Fruit fly (Drosophila melanogaster) whole organism, embryonic: ENCODE data around the gene dnc.

Experiments used
- CG7839 ChIP-seq: fragments of 200-800 bp; sonication (Bioruptor generic); optimal IDR thresholded peaks from 3 replicates; lab custom pipeline; 2018; ENCODE audit warnings: missing biosample characterization, mild to moderate bottlenecking, missing genetic modification characterization, moderate library complexity
- Max ChIP-seq: fragments of 200-800 bp; sonication (Bioruptor generic); optimal IDR thresholded peaks from 2 replicates; lab custom pipeline; 2016; ENCODE audit warnings: missing biosample characterization, mild to moderate bottlenecking, missing genetic modification characterization
- lbe ChIP-seq: fragments of 200-800 bp; sonication (Bioruptor generic); optimal IDR thresholded peaks from 2 replicates; lab custom pipeline; 2016; ENCODE audit warnings: missing biosample characterization, mild to moderate bottlenecking, missing genetic modification characterization

DNA sequence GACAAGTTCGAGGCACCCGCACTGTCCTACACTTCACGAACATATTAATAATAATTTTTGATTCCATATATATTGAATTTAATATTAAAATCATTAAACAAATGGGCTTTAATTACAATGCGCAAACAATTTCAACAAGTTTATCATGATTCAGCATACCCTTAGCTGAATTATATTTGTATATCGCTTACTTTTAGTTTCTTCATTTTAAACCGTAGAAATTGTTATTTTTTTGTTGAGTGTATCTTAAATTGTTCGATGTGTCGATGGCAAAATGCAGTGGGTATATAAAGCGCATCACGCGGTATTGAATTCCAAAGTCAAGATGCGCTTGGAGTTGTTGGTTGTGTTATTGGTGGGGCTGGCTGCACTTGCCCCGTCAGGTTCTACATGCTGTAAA, 73.5 kb downstream of the dnc start, which contains the start of gene Sgs4:
- TF ChIP-seq lbe (GFP tag; lab: Kevin White, UChicago) (no peak), Max (GFP tag; lab: Kevin White, UChicago) (no peak), CG7839 (tag; lab: Kevin White, UChicago) (no peak)
